Fruit fly (Drosophila melanogaster) whole organism, embryonic: ENCODE data around the gene FBXO11.

ENCODE experiments used
- Asciz ChIP-seq: fragments of 200-800 bp; sonication (Bioruptor generic); optimal IDR thresholded peaks from 2 replicates; lab custom pipeline; 2017; ENCODE audit warnings: missing biosample characterization, mild to moderate bottlenecking, missing genetic modification characterization, missing genetic modification reagents
- Awh ChIP-seq: fragments of 200-800 bp; sonication (Bioruptor generic); IDR thresholded peaks from 2 replicates; pipeline ENCODE4, ENCODE4 v1.3.6; 2022; ENCODE audit warnings: missing biosample characterization, missing genetic modification characterization
- B-H1 ChIP-seq: fragments of 200-800 bp; sonication (Bioruptor generic); IDR thresholded peaks from 3 replicates; pipeline ENCODE4 v1.3.6; 2022; ENCODE audit warnings: missing biosample characterization, missing genetic modification characterization
- CG10462 ChIP-seq: fragments of 200-800 bp; sonication (Bioruptor generic); optimal IDR thresholded peaks from 2 replicates; lab custom pipeline; 2016; ENCODE audit warnings: missing biosample characterization, missing genetic modification characterization
- CG11398 ChIP-seq: fragments of 200-800 bp; sonication (Bioruptor generic); optimal IDR thresholded peaks from 2 replicates; lab custom pipeline; 2016; ENCODE audit warnings: missing biosample characterization, missing genetic modification characterization
- CG11723 ChIP-seq: fragments of 200-800 bp; sonication (Bioruptor generic); optimal IDR thresholded peaks from 2 replicates; lab custom pipeline; 2017; ENCODE audit warnings: missing biosample characterization, mild to moderate bottlenecking, missing genetic modification characterization
- CG12071 ChIP-seq: fragments of 200-800 bp; sonication (Bioruptor generic); optimal IDR thresholded peaks from 3 replicates; lab custom pipeline; 2018; ENCODE audit warnings: missing biosample characterization, mild to moderate bottlenecking, missing genetic modification characterization
- CG15269 ChIP-seq: fragments of 200-800 bp; sonication (Bioruptor generic); optimal IDR thresholded peaks from 2 replicates; lab custom pipeline; 2018; ENCODE audit warnings: missing biosample characterization, mild to moderate bottlenecking, missing genetic modification characterization, moderate library complexity
- CG1603 ChIP-seq: fragments of 200-800 bp; sonication (Bioruptor generic); optimal IDR thresholded peaks from 2 replicates; lab custom pipeline; 2019; ENCODE audit warnings: missing biosample characterization, mild to moderate bottlenecking, missing genetic modification characterization, moderate library complexity
- CG16779 ChIP-seq: fragments of 200-800 bp; sonication (Bioruptor generic); IDR thresholded peaks from 2 replicates; pipeline ENCODE4 v1.3.6; 2022; ENCODE audit warnings: missing biosample characterization, missing genetic modification characterization
- CG17829 ChIP-seq: fragments of 200-800 bp; optimal IDR thresholded peaks from 2 replicates; lab custom pipeline; 2019; ENCODE audit warnings: missing biosample characterization, mild to moderate bottlenecking, missing genetic modification characterization, moderate library complexity
- CG1832 ChIP-seq: fragments of 200-800 bp; sonication (Bioruptor generic); optimal IDR thresholded peaks from 2 replicates; lab custom pipeline; 2017; ENCODE audit warnings: missing biosample characterization, mild to moderate bottlenecking, missing genetic modification characterization, inconsistent platforms
- CG18619 ChIP-seq: fragments of 200-800 bp; sonication (Bioruptor generic); optimal IDR thresholded peaks from 3 replicates; lab custom pipeline; 2017; ENCODE audit warnings: missing biosample characterization, mild to moderate bottlenecking, missing genetic modification characterization
- CG2129 ChIP-seq: fragments of 200-800 bp; sonication (Bioruptor generic); IDR thresholded peaks from 2 replicates; pipeline ENCODE4 v1.3.6; 2022; ENCODE audit warnings: missing biosample characterization, missing genetic modification characterization; ENCODE audit not compliant: partially characterized antibody
- CG2202 ChIP-seq: fragments of 200-800 bp; sonication (Bioruptor generic); optimal IDR thresholded peaks from 2 replicates; lab custom pipeline; 2018; ENCODE audit warnings: missing biosample characterization, mild to moderate bottlenecking, missing genetic modification characterization
- CG32532 ChIP-seq: fragments of 200-800 bp; sonication (Bioruptor generic); IDR thresholded peaks from 2 replicates; pipeline ENCODE4 v1.3.6; 2022; ENCODE audit warnings: missing biosample characterization, missing genetic modification characterization
- CG3281 ChIP-seq: fragments of 200-800 bp; sonication (Bioruptor generic); optimal IDR thresholded peaks from 3 replicates; lab custom pipeline; 2017; ENCODE audit warnings: missing biosample characterization, mild to moderate bottlenecking, missing genetic modification characterization
- CG34224 ChIP-seq: fragments of 200-800 bp; sonication (Bioruptor generic); IDR thresholded peaks from 3 replicates; pipeline ENCODE4 v1.3.6; 2022; ENCODE audit warnings: missing biosample characterization, missing genetic modification characterization; ENCODE audit not compliant: partially characterized antibody
- CG4424 ChIP-seq: fragments of 200-800 bp; sonication (Bioruptor generic); optimal IDR thresholded peaks from 3 replicates; lab custom pipeline; 2016; ENCODE audit warnings: missing biosample characterization, missing genetic modification characterization
- CG4820 ChIP-seq: fragments of 200-800 bp; sonication (Bioruptor generic); optimal IDR thresholded peaks from 3 replicates; lab custom pipeline; 2016; ENCODE audit warnings: missing biosample characterization, missing genetic modification characterization
- CG6654 ChIP-seq: fragments of 200-800 bp; sonication (Bioruptor generic); optimal IDR thresholded peaks from 2 replicates; lab custom pipeline; 2017; ENCODE audit warnings: missing biosample characterization, mild to moderate bottlenecking, missing genetic modification characterization
- CG9437 ChIP-seq: fragments of 200-800 bp; sonication (Bioruptor generic); optimal IDR thresholded peaks from 2 replicates; lab custom pipeline; 2018; ENCODE audit warnings: missing biosample characterization, mild to moderate bottlenecking, missing genetic modification characterization
- Deaf1 ChIP-seq: fragments of 200-800 bp; optimal IDR thresholded peaks from 3 replicates; lab custom pipeline; 2019; ENCODE audit warnings: missing biosample characterization, mild to moderate bottlenecking, missing genetic modification characterization, moderate library complexity
- Doc3 ChIP-seq: fragments of 200-800 bp; sonication (Bioruptor generic); IDR thresholded peaks from 3 replicates; pipeline ENCODE4 v1.3.6; 2022; ENCODE audit warnings: missing biosample characterization, missing genetic modification characterization; ENCODE audit not compliant: partially characterized antibody
- Elba2 ChIP-seq: fragments of 200-800 bp; sonication (Bioruptor generic); optimal IDR thresholded peaks from 3 replicates; lab custom pipeline; 2016; ENCODE audit warnings: missing biosample characterization, missing genetic modification characterization
- Gug ChIP-seq: fragments of 200-800 bp; sonication (Bioruptor generic); IDR thresholded peaks from 4 replicates; pipeline ENCODE4 v1.3.6; 2022; ENCODE audit warnings: missing biosample characterization, missing genetic modification characterization
- Hmr ChIP-seq: fragments of 200-800 bp; sonication (Bioruptor generic); optimal IDR thresholded peaks from 3 replicates; lab custom pipeline; 2017; ENCODE audit warnings: mild to moderate bottlenecking, missing biosample characterization, missing genetic modification reagents, missing genetic modification characterization
- Neu2 ChIP-seq: fragments of 200-800 bp; sonication (Bioruptor generic); optimal IDR thresholded peaks from 3 replicates; lab custom pipeline; 2016; ENCODE audit warnings: missing biosample characterization, missing genetic modification characterization, borderline replicate concordance
- Pdp1 ChIP-seq, 2 experiments: fragments of 200-800 bp; sonication (Bioruptor generic); optimal IDR thresholded peaks; 3 replicates each; lab custom pipeline; 2016; ENCODE audit warnings: missing biosample characterization in 2 of 2, missing genetic modification characterization in 2 of 2, mild to moderate bottlenecking in 1 of 2, moderate library complexity in 1 of 2
- Poxn ChIP-seq: fragments of 200-800 bp; sonication (Bioruptor generic); IDR thresholded peaks from 2 replicates; pipeline ENCODE4 v1.3.6; 2022; ENCODE audit warnings: missing biosample characterization, missing genetic modification characterization
- Spps ChIP-seq: fragments of 200-800 bp; sonication (Bioruptor generic); optimal IDR thresholded peaks from 2 replicates; lab custom pipeline; 2018; ENCODE audit warnings: missing biosample characterization, mild to moderate bottlenecking, missing genetic modification characterization
- Trl ChIP-seq, 3 experiments: fragments of >200 bp in 2 of 3; fragments of 200-800 bp in 1 of 3; sonication (Bioruptor generic) in 1 of 3; optimal IDR thresholded peaks; 2 replicates in 1 of 3; 3 replicates in 2 of 3; lab custom pipeline; 2016 to 2017; ENCODE audit warnings: missing biosample characterization in 1 of 3, missing genetic modification characterization in 1 of 3
- al ChIP-seq: fragments of 200-800 bp; sonication (Bioruptor generic); IDR thresholded peaks from 2 replicates; pipeline ENCODE4 v1.3.6; 2022; ENCODE audit warnings: missing biosample characterization, missing genetic modification characterization
- ase ChIP-seq: fragments of 200-800 bp; sonication (Bioruptor generic); IDR thresholded peaks from 3 replicates; pipeline ENCODE4 v1.3.6; 2022; ENCODE audit warnings: missing biosample characterization, missing genetic modification characterization
- bbx ChIP-seq: fragments of 200-800 bp; sonication (Bioruptor generic); IDR thresholded peaks from 2 replicates; pipeline ENCODE4 v1.3.6; 2022; ENCODE audit warnings: missing biosample characterization, missing genetic modification characterization; ENCODE audit not compliant: partially characterized antibody
- chinmo ChIP-seq: fragments of 200-800 bp; sonication (Bioruptor generic); IDR thresholded peaks from 4 replicates; pipeline ENCODE4 v1.3.6; 2022; ENCODE audit warnings: missing biosample characterization, missing genetic modification characterization; ENCODE audit not compliant: partially characterized antibody
- eyg ChIP-seq: fragments of 200-800 bp; sonication (Bioruptor generic); optimal IDR thresholded peaks from 3 replicates; lab custom pipeline; 2016; ENCODE audit warnings: missing biosample characterization, missing genetic modification characterization
- fd102C ChIP-seq: fragments of 200-800 bp; sonication (Bioruptor generic); optimal IDR thresholded peaks from 2 replicates; lab custom pipeline; 2018; ENCODE audit warnings: missing biosample characterization, mild to moderate bottlenecking, missing genetic modification characterization, moderate library complexity
- ind ChIP-seq: fragments of 200-800 bp; sonication (Bioruptor generic); optimal IDR thresholded peaks from 3 replicates; lab custom pipeline; 2016; ENCODE audit warnings: missing biosample characterization, missing genetic modification characterization
- inv ChIP-seq: fragments of 200-800 bp; sonication (Bioruptor generic); IDR thresholded peaks from 2 replicates; pipeline ENCODE4 v1.3.6; 2022; ENCODE audit warnings: missing biosample characterization, missing genetic modification characterization; ENCODE audit not compliant: partially characterized antibody
- nau ChIP-seq: fragments of 200-800 bp; sonication (Bioruptor generic); optimal IDR thresholded peaks from 3 replicates; lab custom pipeline; 2017; ENCODE audit warnings: missing biosample characterization, mild to moderate bottlenecking, missing genetic modification characterization, missing genetic modification reagents
- odd ChIP-seq: fragments of 200-800 bp; sonication (Bioruptor generic); optimal IDR thresholded peaks from 2 replicates; lab custom pipeline; 2017; ENCODE audit warnings: missing biosample characterization, mild to moderate bottlenecking, missing genetic modification characterization
- org-1 ChIP-seq: fragments of 200-800 bp; sonication (Bioruptor generic); optimal IDR thresholded peaks from 2 replicates; lab custom pipeline; 2017; ENCODE audit warnings: missing biosample characterization, missing genetic modification characterization
- pros ChIP-seq: fragments of 200-800 bp; sonication (Bioruptor generic); optimal IDR thresholded peaks from 3 replicates; lab custom pipeline; 2019; ENCODE audit warnings: missing biosample characterization, mild to moderate bottlenecking, missing genetic modification characterization, moderate library complexity
- salm ChIP-seq: fragments of 200-800 bp; sonication (Bioruptor generic); optimal IDR thresholded peaks from 2 replicates; lab custom pipeline; 2018; ENCODE audit warnings: missing biosample characterization, mild to moderate bottlenecking, missing genetic modification characterization
- sens-2 ChIP-seq: fragments of 200-800 bp; sonication (Bioruptor generic); IDR thresholded peaks from 2 replicates; pipeline ENCODE4 v1.3.6; 2022; ENCODE audit warnings: missing biosample characterization, missing genetic modification characterization
- sob ChIP-seq: fragments of 200-800 bp; sonication (Bioruptor generic); IDR thresholded peaks from 2 replicates; pipeline ENCODE4 v1.3.6; 2022; ENCODE audit warnings: missing biosample characterization, missing genetic modification characterization
- tio ChIP-seq: fragments of 200-800 bp; sonication (Bioruptor generic); optimal IDR thresholded peaks from 2 replicates; lab custom pipeline; 2017; ENCODE audit warnings: missing biosample characterization, missing genetic modification characterization, inconsistent platforms
- trh ChIP-seq: fragments of 200-800 bp; sonication (Bioruptor generic); optimal IDR thresholded peaks from 2 replicates; lab custom pipeline; 2016; ENCODE audit warnings: missing biosample characterization, missing genetic modification characterization
- zen ChIP-seq: fragments of 200-800 bp; sonication (Bioruptor generic); optimal IDR thresholded peaks from 3 replicates; lab custom pipeline; 2018; ENCODE audit warnings: missing biosample characterization, mild to moderate bottlenecking, missing genetic modification characterization, moderate library complexity

Gene FBXO11

dm6 chr3R:9771519-9771972, 37.6 kb downstream of the FBXO11 start, which contains the start of gene CG9471 (continued):
- TF ChIP-seq sens-2 = peak; percentile 85
- TF ChIP-seq salm (tag; lab: Kevin White, UChicago) = peak; percentile 87
- peak; percentile 83 for TF ChIP-seq Spps (tag; lab: Kevin White, UChicago)
- peak; percentile 88 for TF ChIP-seq CG12071
- TF ChIP-seq trh (GFP tag; lab: Kevin White, UChicago) = peak; percentile 69
- peak; percentile 84 for TF ChIP-seq CG11723 (GFP tag; lab: Kevin White, UChicago)
- TF ChIP-seq eyg (GFP tag; lab: Kevin White, UChicago) = peak; percentile 86
- peak; percentile 93 for TF ChIP-seq CG3281
- peak; percentile 54 for TF ChIP-seq Elba2
- TF ChIP-seq Deaf1 = peak; percentile 73
- TF ChIP-seq CG32532 = peak; percentile 94
- peak; percentile 78 for TF ChIP-seq CG6654 (GFP tag; lab: Kevin White, UChicago)
- no peak for TF ChIP-seq bbx (GFP tag; lab: Robert Waterston, UW)
- peak; percentile 35 for TF ChIP-seq CG11398 (GFP tag; lab: Kevin White, UChicago)
- TF ChIP-seq CG1832 (GFP tag; lab: Kevin White, UChicago) = no peak
- no peak for TF ChIP-seq pros (GFP tag; lab: Kevin White, UChicago)
- peak; percentile 73 for TF ChIP-seq Poxn (GFP tag; lab: Robert Waterston, UW)
- no peak for TF ChIP-seq tio (GFP tag; lab: Kevin White, UChicago)
- peak; percentile 82 for TF ChIP-seq CG9437 (GFP tag; lab: Kevin White, UChicago)
- peak; percentile 84 for TF ChIP-seq CG18619
- peak; percentile 57 for TF ChIP-seq fd102C (GFP tag; lab: Kevin White, UChicago)
- TF ChIP-seq CG1603 (tag; lab: Kevin White, UChicago) = peak; percentile 84
- TF ChIP-seq ind = peak; percentile 93
- TF ChIP-seq Hmr (GFP tag; lab: Kevin White, UChicago) = peak; percentile 92
- peak; percentile 83 for TF ChIP-seq odd
- no peak for TF ChIP-seq CG2129
- TF ChIP-seq CG4424 (GFP tag; lab: Kevin White, UChicago) = peak; percentile 91
- TF ChIP-seq CG10462 (GFP tag; lab: Kevin White, UChicago) = peak; percentile 83
- peak; percentile 90 for TF ChIP-seq CG16779 (GFP tag; lab: Robert Waterston, UW)
- no peak for TF ChIP-seq Doc3 (GFP tag; lab: Robert Waterston, UW)

- peak in 1 of 2 experiments; percentile 56 for TF ChIP-seq Trl (optimal IDR thresholded peaks at IDR 0.05; lab: Kevin White, UChicago)
- TF ChIP-seq Trl (GFP tag; optimal IDR thresholded peaks at IDR 0.05; lab: Kevin White, UChicago) = no peak
- TF ChIP-seq zen (tag; lab: Kevin White, UChicago) = no peak
- TF ChIP-seq sob (GFP tag; lab: Robert Waterston, UW) = no peak
- TF ChIP-seq CG15269 (tag; lab: Kevin White, UChicago) = no peak
- no peak for TF ChIP-seq Asciz (GFP tag; lab: Kevin White, UChicago)
- TF ChIP-seq al (GFP tag; lab: Robert Waterston, UW) = no peak
- peak; percentile 30 for TF ChIP-seq nau (GFP tag; lab: Kevin White, UChicago)
- TF ChIP-seq CG2202 (tag; lab: Kevin White, UChicago) = no peak
- no peak for TF ChIP-seq Awh (GFP tag; lab: Robert Waterston, UW)
- no peak for TF ChIP-seq inv (GFP tag; lab: Robert Waterston, UW)
- 0 out of 3 replicates have a peak, but pooled peaks have one; percentile 26 for TF ChIP-seq CG34224 (GFP tag; lab: Robert Waterston, UW)
- no peak for TF ChIP-seq ase (GFP tag; lab: Robert Waterston, UW)
- 0 out of 2 replicates have a peak, but pooled peaks have one; percentile 24 for TF ChIP-seq CG32532
- TF ChIP-seq org-1 = no peak
- peak in 1 of 2 experiments; percentile 97 for TF ChIP-seq Pdp1 (GFP tag; optimal IDR thresholded peaks at IDR 0.05; lab: Kevin White, UChicago)
- TF ChIP-seq Neu2 (GFP tag; lab: Kevin White, UChicago) = no peak
- TF ChIP-seq B-H1 (GFP tag; lab: Robert Waterston, UW) = no peak
- TF ChIP-seq Gug = no peak
- no peak for TF ChIP-seq CG17829 (tag; lab: Kevin White, UChicago)
- no peak for TF ChIP-seq CG4820 (GFP tag; lab: Kevin White, UChicago)
- TF ChIP-seq chinmo (GFP tag; lab: Robert Waterston, UW) = peak; percentile 86; the same call in 3 of the 4 replicates
Measured at dm6 chr3R:9770127-9770526, 39.0 kb downstream of the FBXO11 start.
